Fruit fly (Drosophila melanogaster): Measurements from ENCODE around the gene Taf10.

- TF ChIP-seq toe (GFP tag; optimal IDR thresholded peaks at IDR 0.05): no peak
- no peak for TF ChIP-seq CG7101 (tag; optimal IDR thresholded peaks at IDR 0.05)
- TF ChIP-seq pad (GFP tag; optimal IDR thresholded peaks at IDR 0.05): no peak
- no peak for TF ChIP-seq Clk (GFP tag; optimal IDR thresholded peaks at IDR 0.05)
- no peak for TF ChIP-seq kay (GFP tag; ENCODE audit: borderline replicate concordance)
- no peak for TF ChIP-seq CG7045 (GFP tag; optimal IDR thresholded peaks at IDR 0.05)
- TF ChIP-seq CG33017 (tag; optimal IDR thresholded peaks at IDR 0.05): no peak
Measured at dm6 chr2L:2797186-2797585, 29.5 kb downstream of the Taf10 start.

Measured in whole organism, adult.